Fruit fly (Drosophila melanogaster): ENCODE data around the gene CG14342.
A peak's percentile ranks its signal among the peaks of the same experiment; 100 is the strongest.

Gene CG14342

DNA sequence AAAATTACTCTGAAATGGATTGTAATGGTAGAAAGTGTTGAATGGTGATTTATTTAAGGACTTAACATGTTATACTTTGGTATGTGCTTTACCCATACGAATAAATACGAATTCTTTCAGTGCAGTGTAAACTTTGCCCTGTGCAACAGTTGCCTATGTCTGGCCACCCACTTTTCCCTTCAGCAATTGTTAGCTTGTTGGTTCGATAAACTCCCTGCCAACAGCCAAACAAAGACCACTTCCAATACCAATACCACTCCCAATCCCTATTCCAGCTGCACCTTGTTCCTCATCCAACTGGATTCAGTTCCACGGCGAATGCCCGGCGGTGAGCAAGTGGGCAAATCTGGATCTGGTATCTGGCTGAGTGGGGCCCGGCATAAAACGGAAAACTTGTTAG lies at the start of gene CG14342:
Gene CG14342 (plus strand): TSS at position 301 of the 400 bp plus-strand sequence.
- no peak for TF ChIP-seq Blimp-1 (GFP tag; optimal IDR thresholded peaks at IDR 0.05)
- no peak for TF ChIP-seq Eip75B (GFP tag; optimal IDR thresholded peaks at IDR 0.05)
- peak; percentile 4 for TF ChIP-seq CG8632 (GFP tag; optimal IDR thresholded peaks at IDR 0.05)
- TF ChIP-seq Met (GFP tag; optimal IDR thresholded peaks at IDR 0.05) = no peak
- no peak for TF ChIP-seq CG3919 (GFP tag; optimal IDR thresholded peaks at IDR 0.05)
- peak; percentile 21 for TF ChIP-seq CG6792 (GFP tag; optimal IDR thresholded peaks at IDR 0.05)
- TF ChIP-seq Eip78C (GFP tag) = peak; percentile 63
- TF ChIP-seq CG7368 (GFP tag; optimal IDR thresholded peaks at IDR 0.05) = no peak
- peak; percentile 12 for TF ChIP-seq OdsH (GFP tag; optimal IDR thresholded peaks at IDR 0.05)
- 0 out of 3 replicates have a peak, but pooled peaks have one; percentile 12 for TF ChIP-seq eg (GFP tag; IDR thresholded peaks at IDR 0.05)
- peak; percentile 4 for TF ChIP-seq CG34406 (GFP tag; optimal IDR thresholded peaks at IDR 0.05)
- no peak for TF ChIP-seq dac (GFP tag; optimal IDR thresholded peaks at IDR 0.05)
- peak; percentile 45 for TF ChIP-seq svp (GFP tag)
- TF ChIP-seq CG11294 (GFP tag; IDR thresholded peaks at IDR 0.05) = no peak
- no peak for TF ChIP-seq dsx (GFP tag; optimal IDR thresholded peaks at IDR 0.05; ENCODE audit: poor library complexity, severe bottlenecking)

- TF ChIP-seq Smox (GFP tag; optimal IDR thresholded peaks at IDR 0.05) (no peak), CG6792 (GFP tag; optimal IDR thresholded peaks at IDR 0.05) (no peak), salr (GFP tag; optimal IDR thresholded peaks at IDR 0.05) (peak in 1 of 2 experiments; percentile 24), Blimp-1 (GFP tag; optimal IDR thresholded peaks at IDR 0.05) (no peak), Eip78C (GFP tag) (peak; percentile 60), CG8119 (GFP tag; IDR thresholded peaks at IDR 0.05) (peak; percentile 77), net (GFP tag; optimal IDR thresholded peaks at IDR 0.05) (no peak), fd85E (GFP tag; optimal IDR thresholded peaks at IDR 0.05) (no peak), dac (GFP tag; optimal IDR thresholded peaks at IDR 0.05) (peak; percentile 59), CG32006 (GFP tag; optimal IDR thresholded peaks at IDR 0.05) (peak; percentile 77), fd59A (GFP tag; optimal IDR thresholded peaks at IDR 0.05) (no peak), CG6808 (GFP tag; optimal IDR thresholded peaks at IDR 0.05) (no peak), achi (GFP tag; optimal IDR thresholded peaks at IDR 0.05) (no peak)
Measured at dm6 chr2L:1156592-1157249, 47.3 kb upstream of the CG14342 start.

- TF ChIP-seq vri (GFP tag; optimal IDR thresholded peaks at IDR 0.05) (peak; percentile 40), CG3919 (GFP tag; optimal IDR thresholded peaks at IDR 0.05) (peak; percentile 7), CG32006 (GFP tag; optimal IDR thresholded peaks at IDR 0.05) (no peak)
Measured at dm6 chr2L:1157357-1157678, 46.7 kb upstream of the CG14342 start.

- TF ChIP-seq salr (GFP tag; optimal IDR thresholded peaks at IDR 0.05) (no peak), OdsH (GFP tag; optimal IDR thresholded peaks at IDR 0.05) (no peak), esn (GFP tag; optimal IDR thresholded peaks at IDR 0.05) (peak; percentile 30), CG31627 (GFP tag; optimal IDR thresholded peaks at IDR 0.05) (peak; percentile 65), acj6 (GFP tag; optimal IDR thresholded peaks at IDR 0.05) (no peak), Ets96B (tag; optimal IDR thresholded peaks at IDR 0.05) (peak; percentile 33), fkh (GFP tag; optimal IDR thresholded peaks at IDR 0.05) (peak; percentile 30), Gug (GFP tag; IDR thresholded peaks at IDR 0.05) (no peak), CG15336 (GFP tag; IDR thresholded peaks at IDR 0.05) (peak; percentile 37; the same call in 1 of the 2 replicates), CG4318 (GFP tag; optimal IDR thresholded peaks at IDR 0.05) (no peak), CG8632 (GFP tag; optimal IDR thresholded peaks at IDR 0.05) (no peak), Sox15 (GFP tag; optimal IDR thresholded peaks at IDR 0.05) (peak; percentile 8), topi (GFP tag; optimal IDR thresholded peaks at IDR 0.05) (peak; percentile 27), eg (GFP tag; IDR thresholded peaks at IDR 0.05) (peak; percentile 55; the same call in 1 of the 3 replicates), Hr39 (GFP tag; optimal IDR thresholded peaks at IDR 0.05) (peak; percentile 66), CG8119 (GFP tag; IDR thresholded peaks at IDR 0.05) (0 out of 3 replicates have a peak, but pooled peaks have one; percentile 49), CG3032 (tag; optimal IDR thresholded peaks at IDR 0.05) (peak; percentile 51), CG11902 (GFP tag; optimal IDR thresholded peaks at IDR 0.05) (peak; percentile 7), svp (GFP tag) (peak; percentile 74), Lpt (GFP tag; optimal IDR thresholded peaks at IDR 0.05) (no peak), cyc (GFP tag; optimal IDR thresholded peaks at IDR 0.05) (peak; percentile 54), CG34406 (GFP tag; optimal IDR thresholded peaks at IDR 0.05) (peak; percentile 27), Met (GFP tag; optimal IDR thresholded peaks at IDR 0.05) (peak; percentile 59), Eip78C (GFP tag) (peak; percentile 66), vri (GFP tag; optimal IDR thresholded peaks at IDR 0.05) (peak; percentile 18), CG6163 (GFP tag; IDR thresholded peaks at IDR 0.05) (peak; percentile 37; the same call in 1 of the 3 replicates), CG1621 (tag; optimal IDR thresholded peaks at IDR 0.05) (no peak)
Measured at dm6 chr2L:1157679-1158518, 46.1 kb upstream of the CG14342 start, which contains the start of gene capt. Gene capt (minus strand): TSS chr2L:1158262.
